Fruit fly (Drosophila melanogaster) S2 (cell line): ENCODE measurements around the gene Cyp303a1.

Source experiments
- CG8478 ChIP-seq: fragments of >200 bp; optimal IDR thresholded peaks from 2 replicates; lab custom pipeline; 2018
- CTCF ChIP-seq, 2 experiments: fragments of >200 bp; optimal IDR thresholded peaks; 2 replicates each; lab custom pipeline; 2018

DNA sequence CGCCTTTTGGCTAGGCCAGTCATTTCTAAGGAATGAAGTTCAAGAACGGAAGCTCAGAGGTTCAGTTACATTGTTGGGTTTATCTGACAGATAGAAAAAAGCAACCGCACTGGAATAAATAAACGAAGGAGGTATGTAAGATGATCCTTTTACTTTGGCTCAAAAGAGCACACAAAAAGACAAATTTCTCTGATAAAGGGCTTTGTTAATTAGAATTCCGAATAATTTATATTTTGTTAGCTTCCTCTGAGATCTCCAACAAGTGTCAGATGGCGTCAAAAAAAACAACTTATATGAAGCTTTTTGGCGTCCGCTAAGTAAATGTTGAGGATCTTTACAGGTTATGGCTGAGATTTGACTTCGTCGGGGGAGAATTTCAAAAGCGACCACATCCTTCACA lies 43.8 kb downstream of the Cyp303a1 start, which contains the start of gene CG31817:
- TF ChIP-seq CTCF (optimal IDR thresholded peaks at IDR 0.05; lab: Kevin White, UChicago) (no peak), CG8478 (lab: Kevin White, UChicago) (no peak)
